Worm (Caenorhabditis elegans): ENCODE results near the gene F13D12.10.

DNA sequence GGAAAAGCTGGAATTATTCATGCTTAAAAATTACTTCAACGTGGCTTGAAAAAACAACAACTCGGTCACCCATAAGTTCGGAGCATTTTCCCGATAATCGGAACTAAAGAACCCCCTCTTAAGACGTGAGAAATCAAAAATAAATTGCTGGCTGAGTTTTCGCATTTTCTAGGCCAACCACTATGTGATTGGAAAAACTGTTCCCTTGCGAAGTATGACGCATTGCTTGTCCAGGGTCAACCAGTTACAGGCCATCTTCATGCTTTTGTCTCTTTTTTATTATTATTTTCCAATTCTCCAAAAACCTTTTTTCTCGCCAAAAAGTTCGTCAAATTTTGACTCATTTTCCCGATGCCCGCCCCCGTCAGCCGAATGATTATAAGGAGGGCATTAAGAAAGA is 6.5 kb downstream of the F13D12.10 start, which contains the start of gene F13D12.3:
- TF ChIP-seq cog-1 (tag; optimal IDR thresholded peaks at IDR 0.05), result no peak
- no peak for TF ChIP-seq med-1 (GFP tag; optimal IDR thresholded peaks at IDR 0.05; ENCODE audit: insufficient read depth)
- no peak for TF ChIP-seq T22C8.4 (GFP tag; IDR thresholded peaks at IDR 0.05)
- no peak for TF ChIP-seq flt-1 (GFP tag; IDR thresholded peaks at IDR 0.05)
- TF ChIP-seq ztf-23 (GFP tag; IDR thresholded peaks at IDR 0.05), result no peak
- no peak for TF ChIP-seq ztf-29 (GFP tag; IDR thresholded peaks at IDR 0.05)
- no peak for TF ChIP-seq tab-1 (GFP tag; IDR thresholded peaks at IDR 0.05)
- TF ChIP-seq ref-1 (GFP tag; conservative IDR thresholded peaks at IDR 0.05), result no peak
- TF ChIP-seq klf-2 (GFP tag; conservative IDR thresholded peaks at IDR 0.05), result no peak
